Worm (Caenorhabditis elegans) whole organism, young adult: ENCODE results near the gene F41G4.8.

Experiments used
- B0261.1 ChIP-seq: sonication (generic microtip); optimal IDR thresholded peaks from 2 replicates; lab custom pipeline; 2016; ENCODE audit warnings: mild to moderate bottlenecking, missing genetic modification characterization, moderate library complexity, missing compliant biosample characterization
- C06A6.2 ChIP-seq: fragments of 200-800 bp; sonication (Bioruptor generic); conservative IDR thresholded peaks from 2 replicates; pipeline ENCODE4 v1.3.6; 2022; ENCODE audit warnings: missing genetic modification characterization, missing compliant biosample characterization
- C17E4.6 ChIP-seq: fragments of 200-800 bp; sonication (Bioruptor generic); IDR thresholded peaks from 2 replicates; pipeline ENCODE4 v1.3.6; 2022; ENCODE audit warnings: missing genetic modification reagents, missing genetic modification characterization, missing compliant biosample characterization
- F23B12.7 ChIP-seq: sonication (generic microtip); optimal IDR thresholded peaks from 2 replicates; lab custom pipeline; 2017; ENCODE audit warnings: missing genetic modification characterization, mild to moderate bottlenecking, missing compliant biosample characterization, antibody characterized with exemption, moderate library complexity; ENCODE audit not compliant: insufficient read depth
- F39B2.1 ChIP-seq: fragments of 200-800 bp; sonication (Bioruptor generic); IDR thresholded peaks from 2 replicates; pipeline ENCODE4 v1.3.6; 2022; ENCODE audit warnings: missing genetic modification reagents, missing genetic modification characterization, missing compliant biosample characterization
- F55B11.4 ChIP-seq: sonication (generic microtip); optimal IDR thresholded peaks from 2 replicates; lab custom pipeline; 2016; ENCODE audit warnings: missing compliant biosample characterization, missing genetic modification characterization, borderline replicate concordance; ENCODE audit not compliant: insufficient read depth
- K12H6.12 ChIP-seq: fragments of 200-800 bp; sonication (Bioruptor generic); optimal IDR thresholded peaks from 2 replicates; lab custom pipeline; 2018; ENCODE audit warnings: mild to moderate bottlenecking, missing genetic modification characterization, missing compliant biosample characterization
- Y67H2A.10 ChIP-seq: fragments of 200-800 bp; sonication (Bioruptor generic); conservative IDR thresholded peaks from 2 replicates; pipeline ENCODE4 v1.3.6; 2022; ENCODE audit warnings: missing genetic modification reagents, missing genetic modification characterization, missing compliant biosample characterization
- ZK185.1 ChIP-seq: sonication (generic microtip); optimal IDR thresholded peaks from 2 replicates; lab custom pipeline; 2016; ENCODE audit warnings: mild to moderate bottlenecking, missing genetic modification characterization, missing compliant biosample characterization; ENCODE audit not compliant: poor library complexity, severe bottlenecking
- atf-7 ChIP-seq: sonication (generic microtip); optimal IDR thresholded peaks from 2 replicates; lab custom pipeline; 2017; ENCODE audit warnings: mild to moderate bottlenecking, missing genetic modification characterization, missing compliant biosample characterization
- athp-1 ChIP-seq: sonication (generic microtip); optimal IDR thresholded peaks from 2 replicates; lab custom pipeline; 2017; ENCODE audit warnings: mild to moderate bottlenecking, missing genetic modification characterization, missing compliant biosample characterization
- attf-3 ChIP-seq: fragments of 200-800 bp; sonication (Bioruptor generic); conservative IDR thresholded peaks from 2 replicates; pipeline ENCODE4 v1.3.6; 2022; ENCODE audit warnings: missing genetic modification reagents, missing genetic modification characterization, missing compliant biosample characterization
- attf-5 ChIP-seq: fragments of 200-800 bp; sonication (Bioruptor generic); optimal IDR thresholded peaks from 2 replicates; lab custom pipeline; 2018; ENCODE audit warnings: mild to moderate bottlenecking, missing genetic modification characterization, missing compliant biosample characterization
- bed-1 ChIP-seq: fragments of 200-800 bp; sonication (Bioruptor generic); IDR thresholded peaks from 2 replicates; pipeline ENCODE4 v1.3.6; 2022; ENCODE audit warnings: missing genetic modification reagents, missing genetic modification characterization, missing compliant biosample characterization
- bed-2 ChIP-seq: fragments of 200-800 bp; sonication (Bioruptor generic); IDR thresholded peaks from 2 replicates; pipeline ENCODE4 v1.3.6; 2022; ENCODE audit warnings: missing genetic modification reagents, missing genetic modification characterization, missing compliant biosample characterization
- cebp-1 ChIP-seq, 2 experiments: fragments of 200-800 bp in 1 of 2; sonication (Bioruptor generic) in 1 of 2; sonication (generic microtip) in 1 of 2; IDR thresholded peaks in 1 of 2; optimal IDR thresholded peaks in 1 of 2; 2 replicates each; pipeline versions ENCODE4 v1.3.6 to Lab custom; 2017 to 2022; ENCODE audit warnings: missing compliant biosample characterization in 2 of 2, missing genetic modification characterization in 2 of 2, mild to moderate bottlenecking in 1 of 2, missing genetic modification reagents in 1 of 2, moderate library complexity in 1 of 2
- ceh-100 ChIP-seq: fragments of 200-800 bp; sonication (Bioruptor generic); IDR thresholded peaks from 2 replicates; pipeline ENCODE4 v1.3.6; 2022; ENCODE audit warnings: missing genetic modification reagents, missing genetic modification characterization, missing compliant biosample characterization
- ceh-27 ChIP-seq: fragments of 200-800 bp; sonication (Bioruptor generic); optimal IDR thresholded peaks from 2 replicates; lab custom pipeline; 2018; ENCODE audit warnings: mild to moderate bottlenecking, missing genetic modification characterization, moderate library complexity, missing compliant biosample characterization
- ceh-58 ChIP-seq: fragments of 200-800 bp; sonication (Bioruptor generic); IDR thresholded peaks from 2 replicates; pipeline ENCODE4 v1.3.6; 2022; ENCODE audit warnings: missing genetic modification characterization, missing compliant biosample characterization
- ceh-91 ChIP-seq: fragments of 200-800 bp; sonication (Bioruptor generic); IDR thresholded peaks from 2 replicates; pipeline ENCODE4 v1.3.6; 2022; ENCODE audit warnings: missing genetic modification reagents, missing genetic modification characterization, missing compliant biosample characterization
- dox-1 ChIP-seq: fragments of 200-800 bp; sonication (Bioruptor generic); IDR thresholded peaks from 2 replicates; pipeline ENCODE4 v1.3.6; 2022; ENCODE audit warnings: missing genetic modification reagents, missing genetic modification characterization, missing compliant biosample characterization
- egl-44 ChIP-seq: fragments of 200-800 bp; sonication (Bioruptor generic); IDR thresholded peaks from 2 replicates; pipeline ENCODE4 v1.3.6; 2022; ENCODE audit warnings: missing genetic modification reagents, missing genetic modification characterization, missing compliant biosample characterization
- gei-17 ChIP-seq: fragments of 200-800 bp; sonication (Bioruptor generic); optimal IDR thresholded peaks from 2 replicates; lab custom pipeline; 2018; ENCODE audit warnings: mild to moderate bottlenecking, missing genetic modification characterization, missing compliant biosample characterization
- him-1 ChIP-seq: sonication (generic microtip); optimal IDR thresholded peaks from 2 replicates; lab custom pipeline; 2016; ENCODE audit warnings: missing genotype, missing genetic modification reagents, missing genetic modification characterization, missing compliant biosample characterization
- hlh-12 ChIP-seq: sonication (generic microtip); optimal IDR thresholded peaks from 2 replicates; lab custom pipeline; 2016; ENCODE audit warnings: missing genetic modification characterization, missing compliant biosample characterization
- hmg-1.2 ChIP-seq: fragments of 200-800 bp; sonication (Bioruptor generic); IDR thresholded peaks from 2 replicates; pipeline ENCODE4 v1.3.6; 2022; ENCODE audit warnings: missing genetic modification reagents, missing genetic modification characterization, missing compliant biosample characterization
- hsf-1 ChIP-seq: fragments of 200-800 bp; sonication (Bioruptor generic); IDR thresholded peaks from 2 replicates; pipeline ENCODE4 v1.3.6; 2022; ENCODE audit warnings: missing genetic modification reagents, missing genetic modification characterization, missing compliant biosample characterization
- lin-26 ChIP-seq: fragments of 200-800 bp; sonication (Bioruptor generic); IDR thresholded peaks from 2 replicates; pipeline ENCODE4 v1.3.6; 2022; ENCODE audit warnings: missing genetic modification reagents, missing genetic modification characterization, missing compliant biosample characterization
- lin-40 ChIP-seq: sonication (generic microtip); optimal IDR thresholded peaks from 2 replicates; lab custom pipeline; 2016; ENCODE audit warnings: missing genetic modification characterization, mild to moderate bottlenecking, missing compliant biosample characterization, missing genotype, missing genetic modification reagents
- mes-4 ChIP-seq: sonication (generic microtip); optimal IDR thresholded peaks from 2 replicates; lab custom pipeline; 2016; ENCODE audit warnings: missing genotype, missing genetic modification characterization, missing compliant biosample characterization
- nfya-1 ChIP-seq: sonication (generic microtip); optimal IDR thresholded peaks from 2 replicates; lab custom pipeline; 2017; ENCODE audit warnings: antibody characterized with exemption, missing compliant biosample characterization, missing genetic modification characterization, borderline replicate concordance; ENCODE audit not compliant: insufficient read depth
- nfyb-1 ChIP-seq: fragments of 200-800 bp; sonication (Bioruptor generic); IDR thresholded peaks from 2 replicates; pipeline ENCODE4 v1.3.6; 2022; ENCODE audit warnings: missing genetic modification reagents, missing genetic modification characterization, missing compliant biosample characterization
- nhr-80 ChIP-seq: sonication (generic microtip); optimal IDR thresholded peaks from 2 replicates; lab custom pipeline; 2016; ENCODE audit warnings: missing genetic modification characterization, missing compliant biosample characterization
- nhr-90 ChIP-seq: sonication (generic microtip); optimal IDR thresholded peaks from 2 replicates; lab custom pipeline; 2016; ENCODE audit warnings: missing genotype, mild to moderate bottlenecking, missing genetic modification characterization, missing compliant biosample characterization
- pha-4 ChIP-seq: fragments of 150-350 bp; sonication (generic microtip); optimal IDR thresholded peaks from 2 replicates; lab custom pipeline; 2014; ENCODE audit warnings: missing biosample characterization, missing genetic modification reagents, missing genetic modification characterization
- rcor-1 ChIP-seq: fragments of 200-800 bp; sonication (Bioruptor generic); IDR thresholded peaks from 2 replicates; pipeline ENCODE4 v1.3.6; 2022; ENCODE audit warnings: missing genetic modification reagents, missing genetic modification characterization, missing compliant biosample characterization
- rec-8 ChIP-seq, 2 experiments: sonication (generic microtip); optimal IDR thresholded peaks; 2 replicates each; lab custom pipeline; 2016; ENCODE audit warnings: mild to moderate bottlenecking in 2 of 2, missing genetic modification characterization in 2 of 2, missing genetic modification reagents in 2 of 2, missing genotype in 2 of 2, missing biosample characterization in 1 of 2, missing compliant biosample characterization in 1 of 2, moderate library complexity in 1 of 2
- snpc-1.3 ChIP-seq: sonication (generic microtip); optimal IDR thresholded peaks from 2 replicates; lab custom pipeline; 2017; ENCODE audit warnings: missing genetic modification characterization, mild to moderate bottlenecking, missing compliant biosample characterization, antibody characterized with exemption, moderate library complexity, missing genotype, missing genetic modification reagents; ENCODE audit not compliant: insufficient read depth
- snpc-4 ChIP-seq, 5 experiments: fragments of 150-350 bp in 1 of 5; sonication (generic microtip) in 4 of 5; optimal IDR thresholded peaks; 2 replicates each; lab custom pipeline; 2014 to 2018; ENCODE audit warnings: missing genetic modification characterization in 5 of 5, missing biosample characterization in 3 of 5, antibody characterized with exemption in 2 of 5, mild to moderate bottlenecking in 2 of 5, missing compliant biosample characterization in 2 of 5, missing genotype in 2 of 5, moderate library complexity in 2 of 5, missing genetic modification reagents in 1 of 5
- somi-1 ChIP-seq: fragments of 200-800 bp; sonication (Bioruptor generic); optimal IDR thresholded peaks from 2 replicates; lab custom pipeline; 2018; ENCODE audit warnings: mild to moderate bottlenecking, missing genetic modification characterization, missing compliant biosample characterization
- tbx-9 ChIP-seq: sonication (generic microtip); optimal IDR thresholded peaks from 2 replicates; lab custom pipeline; 2016; ENCODE audit warnings: borderline replicate concordance, missing genetic modification characterization, inconsistent platforms, missing compliant biosample characterization
- unc-62 ChIP-seq: fragments of 150-350 bp; optimal IDR thresholded peaks from 2 replicates; lab custom pipeline; 2014; ENCODE audit warnings: missing biosample characterization, missing genetic modification reagents, missing genetic modification characterization
- zfh-2 ChIP-seq: fragments of 200-800 bp; sonication (Bioruptor generic); conservative IDR thresholded peaks from 2 replicates; pipeline ENCODE4 v1.3.6; 2022; ENCODE audit warnings: missing genetic modification reagents, missing genetic modification characterization, missing compliant biosample characterization
- ztf-26 ChIP-seq: sonication (generic microtip); optimal IDR thresholded peaks from 2 replicates; lab custom pipeline; 2017; ENCODE audit warnings: missing genetic modification characterization, missing compliant biosample characterization
- ztf-3 ChIP-seq: fragments of 200-800 bp; sonication (Bioruptor generic); optimal IDR thresholded peaks from 2 replicates; lab custom pipeline; 2018; ENCODE audit warnings: mild to moderate bottlenecking, missing genetic modification characterization, missing compliant biosample characterization

F41G4.8 gene

DNA sequence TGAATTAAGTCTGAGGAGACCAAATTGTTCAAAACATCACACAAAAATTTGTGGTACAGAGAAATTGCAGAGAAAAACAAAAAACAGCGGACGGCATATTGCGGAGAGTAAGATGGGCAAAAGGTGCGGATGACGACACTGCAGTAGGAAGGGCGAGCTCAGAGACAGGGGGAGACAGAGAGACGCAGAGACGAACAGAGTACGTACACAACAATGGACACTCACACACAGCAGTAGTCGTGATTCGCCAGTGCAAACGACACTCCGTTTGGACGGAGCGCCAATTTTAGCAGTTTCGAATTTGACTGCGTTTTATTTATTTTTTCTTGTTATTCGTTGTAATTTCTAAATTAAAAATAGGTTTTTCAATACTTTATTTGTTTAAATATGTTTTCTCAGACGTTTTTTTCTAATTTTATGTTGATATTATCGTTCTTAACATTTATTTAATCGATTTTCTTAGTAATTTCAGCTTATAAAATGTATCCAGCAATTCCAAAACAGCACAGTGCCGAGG is 27.7 kb upstream of the F41G4.8 start, which contains the start of gene T20F7.1:
T20F7.1 (plus strand) TSS at position 467 of the 517 bp plus-strand sequence.
- TF ChIP-seq gei-17 (GFP tag; lab: Kevin White, UChicago) (no peak), lin-26 (peak; percentile 65; the same call in 1 of the 2 replicates), ceh-91 (GFP tag; lab: Robert Waterston, UW) (no peak), F23B12.7 (tag; lab: Kevin White, UChicago) (peak; percentile 31), F55B11.4 (tag; lab: Kevin White, UChicago) (no peak), rec-8 (tag; optimal IDR thresholded peaks at IDR 0.05; lab: Kevin White, UChicago) (no peak), bed-1 (GFP tag; lab: Robert Waterston, UW) (no peak), Y67H2A.10 (GFP tag; lab: Robert Waterston, UW) (no peak), atf-7 (tag; lab: Kevin White, UChicago) (peak; percentile 11), snpc-4 (GFP tag; optimal IDR thresholded peaks at IDR 0.05; lab: Kevin White, UChicago) (no peak), snpc-4 (tag; optimal IDR thresholded peaks at IDR 0.05; lab: Kevin White, UChicago) (peak in 3 of 4 experiments; percentile 1 to 52 (median 13)), bed-2 (GFP tag; lab: Robert Waterston, UW) (no peak), him-1 (tag; lab: Kevin White, UChicago) (no peak), B0261.1 (no peak), hmg-1.2 (GFP tag; lab: Robert Waterston, UW) (peak; percentile 87), hsf-1 (GFP tag; lab: Robert Waterston, UW) (no peak), dox-1 (peak; percentile 59), egl-44 (no peak), ceh-100 (GFP tag; lab: Robert Waterston, UW) (no peak), C17E4.6 (no peak), nfyb-1 (no peak), nfya-1 (tag; lab: Kevin White, UChicago) (no peak), ceh-27 (peak; percentile 74), nhr-80 (tag; lab: Kevin White, UChicago) (peak; percentile 75), zfh-2 (GFP tag; lab: Robert Waterston, UW) (peak; percentile 58; the same call in 1 of the 2 replicates), pha-4 (tag; lab: Kevin White, UChicago) (no peak), snpc-1.3 (no peak), unc-62 (GFP tag; lab: Kevin White, UChicago) (peak; percentile 35), ztf-3 (GFP tag; lab: Kevin White, UChicago) (no peak), ztf-26 (tag; lab: Kevin White, UChicago) (peak; percentile 17), K12H6.12 (tag; lab: Kevin White, UChicago) (peak; percentile 66), tbx-9 (no peak), attf-3 (peak; percentile 95), ZK185.1 (tag; lab: Kevin White, UChicago) (peak; percentile 31), ceh-58 (GFP tag; lab: Robert Waterston, UW) (no peak), rcor-1 (GFP tag; lab: Robert Waterston, UW) (peak; percentile 18; the same call in 1 of the 2 replicates), F39B2.1 (GFP tag; lab: Robert Waterston, UW) (no peak), attf-5 (peak; percentile 51)

DNA sequence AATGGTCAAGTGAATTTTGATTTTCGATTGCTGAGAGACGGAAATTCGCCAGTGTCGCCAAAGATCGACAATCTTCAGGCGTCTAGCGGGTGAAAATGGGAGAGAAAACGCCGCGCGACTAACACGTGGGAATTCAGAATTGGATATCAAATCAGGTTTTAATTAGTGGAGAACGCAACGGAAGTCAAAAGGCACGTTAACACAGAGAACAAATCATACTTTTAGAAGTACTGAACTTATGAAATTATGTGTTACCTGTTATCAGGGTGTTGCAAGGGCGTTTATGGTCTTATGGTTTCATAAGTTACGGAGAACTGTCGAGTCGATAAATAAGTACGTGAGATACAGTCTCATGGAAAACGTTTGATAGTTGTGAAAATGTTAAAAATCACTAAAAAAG is 26.5 kb upstream of the F41G4.8 start:
- TF ChIP-seq nhr-90 (tag; lab: Kevin White, UChicago): no peak
- peak; percentile 47; the same call in 1 of the 2 replicates for TF ChIP-seq cebp-1 (GFP tag; IDR thresholded peaks at IDR 0.05; lab: Robert Waterston, UW)
- peak; percentile 76 for TF ChIP-seq cebp-1 (tag; optimal IDR thresholded peaks at IDR 0.05; lab: Kevin White, UChicago)
- no peak for TF ChIP-seq hlh-12 (tag; lab: Kevin White, UChicago)
- no peak for TF ChIP-seq mes-4 (tag; lab: Kevin White, UChicago)
- TF ChIP-seq C06A6.2 (GFP tag; lab: Robert Waterston, UW): no peak
- 0 out of 2 replicates have a peak, but pooled peaks have one; percentile 13 for TF ChIP-seq dox-1
- TF ChIP-seq nhr-80 (tag; lab: Kevin White, UChicago): peak; percentile 64
- TF ChIP-seq athp-1 (tag; lab: Kevin White, UChicago): no peak
- peak; percentile 28 for TF ChIP-seq somi-1 (GFP tag; lab: Kevin White, UChicago)
- TF ChIP-seq lin-40: peak; percentile 23
- TF ChIP-seq bed-2 (GFP tag; lab: Robert Waterston, UW): no peak
